Worm (Caenorhabditis elegans) whole organism, L1 larva: Measurements from ENCODE around the gene oatr-1.

Source experiments
- C04F5.9 ChIP-seq: sonication (generic microtip); optimal IDR thresholded peaks from 2 replicates; lab custom pipeline; 2016; ENCODE audit warnings: missing genetic modification characterization, missing compliant biosample characterization
- aly-2 ChIP-seq: fragments of 150-350 bp; optimal IDR thresholded peaks from 2 replicates; lab custom pipeline; 2014; ENCODE audit warnings: missing biosample characterization, missing genetic modification characterization
- ama-1 ChIP-seq: fragments of 150-350 bp; optimal IDR thresholded peaks from 2 replicates; lab custom pipeline; 2014
- ceh-90 ChIP-seq: sonication (generic microtip); optimal IDR thresholded peaks from 2 replicates; lab custom pipeline; 2016; ENCODE audit warnings: missing genetic modification characterization, missing compliant biosample characterization
- fos-1 ChIP-seq: fragments of 150-350 bp; optimal IDR thresholded peaks from 2 replicates; lab custom pipeline; 2014; ENCODE audit warnings: missing biosample characterization, missing genetic modification characterization
- unc-62 ChIP-seq: fragments of 150-350 bp; optimal IDR thresholded peaks from 2 replicates; lab custom pipeline; 2014; ENCODE audit warnings: missing biosample characterization, missing genetic modification reagents, missing genetic modification characterization
- xbp-1 ChIP-seq: sonication (generic microtip); optimal IDR thresholded peaks from 2 replicates; lab custom pipeline; 2016; ENCODE audit warnings: missing genetic modification characterization, missing compliant biosample characterization

ce11 chrIII:6436308-6436707 lies 40.3 kb upstream of the oatr-1 start, which contains the start of gene C05D11.1:
- TF ChIP-seq ceh-90 (tag; lab: Kevin White, UChicago) (no peak), ama-1 (lab: Kevin White, UChicago) (no peak), C04F5.9 (tag; lab: Kevin White, UChicago) (no peak), xbp-1 (tag; lab: Kevin White, UChicago) (no peak), fos-1 (tag; lab: Kevin White, UChicago) (no peak), unc-62 (GFP tag; lab: Kevin White, UChicago) (no peak), aly-2 (no peak)
